3 fruit fly cellular contexts compared by ENCODE assay signal in the genomic region with DNA sequence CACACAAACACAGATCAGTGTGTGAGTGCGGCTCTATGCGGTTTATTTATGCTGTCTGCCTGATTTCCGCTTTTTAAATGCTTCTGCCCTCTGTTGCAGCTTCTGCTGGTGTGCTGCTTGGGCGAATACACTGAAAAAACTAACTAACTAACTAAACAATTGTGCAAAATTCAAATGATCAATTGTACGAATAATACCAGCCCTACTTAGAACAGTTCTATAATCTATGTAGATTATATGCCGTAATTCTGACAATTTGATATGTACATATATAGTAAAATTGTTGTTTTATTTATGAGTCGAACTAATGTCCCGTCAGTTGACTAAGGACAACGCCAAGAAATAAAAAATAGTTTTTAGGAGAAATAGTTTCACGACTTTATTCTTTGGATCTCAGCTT.
TF ChIP-seq lines count a peak whose summit lies in the region.
"Not testable (repeated sequence)": the region's sequence is repeated elsewhere in the genome, so short reads cannot be mapped to it uniquely, and the experiment has no call there.

No protein-coding gene starts in this region.

- TF ChIP-seq CTCF in whole organism, embryonic (GFP tag; optimal IDR thresholded peaks at IDR 0.05; lab: Kevin White, UChicago) = not testable (repeated sequence)

TF ChIP-seq in whole organism, embryonic, 481 proteins besides CTCF, POLR2A, EP300 and RAD21:
- TF ChIP-seq CG1603 (tag; optimal IDR thresholded peaks at IDR 0.05; lab: Kevin White, UChicago) (peak; percentile 40), bsh (GFP tag; optimal IDR thresholded peaks at IDR 0.05; lab: Kevin White, UChicago) (peak in 1 of 2 experiments; percentile 19), CG11504 (tag; optimal IDR thresholded peaks at IDR 0.05; lab: Kevin White, UChicago) (peak; percentile 3), row (GFP tag; IDR thresholded peaks at IDR 0.05; lab: Robert Waterston, UW) (0 out of 3 replicates have a peak, but pooled peaks have one; percentile 7), sens (GFP tag; lab: Kevin White, UChicago) (peak; percentile 6)

TF ChIP-seq in whole organism, prepupa, 60 proteins besides CTCF, POLR2A, EP300 and RAD21:
- TF ChIP-seq salr (GFP tag; optimal IDR thresholded peaks at IDR 0.05; lab: Kevin White, UChicago) (peak in 1 of 2 experiments; percentile 26), dsx (GFP tag; optimal IDR thresholded peaks at IDR 0.05; lab: Kevin White, UChicago; ENCODE audit: poor library complexity, severe bottlenecking) (peak; percentile 27), OdsH (GFP tag; optimal IDR thresholded peaks at IDR 0.05; lab: Kevin White, UChicago) (peak; percentile 40), fd59A (GFP tag; optimal IDR thresholded peaks at IDR 0.05; lab: Kevin White, UChicago) (peak; percentile 10), Ets96B (tag; optimal IDR thresholded peaks at IDR 0.05; lab: Kevin White, UChicago) (peak; percentile 52), Met (GFP tag; optimal IDR thresholded peaks at IDR 0.05; lab: Kevin White, UChicago) (peak; percentile 38), CG3032 (tag; optimal IDR thresholded peaks at IDR 0.05; lab: Kevin White, UChicago) (peak; percentile 56), Eip78C (GFP tag; lab: Kevin White, UChicago) (peak; percentile 69), acj6 (GFP tag; optimal IDR thresholded peaks at IDR 0.05; lab: Kevin White, UChicago) (peak; percentile 11), achi (GFP tag; optimal IDR thresholded peaks at IDR 0.05; lab: Kevin White, UChicago) (peak; percentile 20), Eip75B (GFP tag; optimal IDR thresholded peaks at IDR 0.05; lab: Kevin White, UChicago) (peak; percentile 30), pdm3 (GFP tag; optimal IDR thresholded peaks at IDR 0.05; lab: Kevin White, UChicago) (peak; percentile 8), CG11762 (GFP tag; optimal IDR thresholded peaks at IDR 0.05; lab: Kevin White, UChicago; ENCODE audit: insufficient read depth) (peak; percentile 11), CG1621 (tag; optimal IDR thresholded peaks at IDR 0.05; lab: Kevin White, UChicago) (peak; percentile 27), CG10631 (GFP tag; optimal IDR thresholded peaks at IDR 0.05; lab: Kevin White, UChicago) (peak; percentile 39), CG10669 (GFP tag; optimal IDR thresholded peaks at IDR 0.05; lab: Kevin White, UChicago) (peak; percentile 55), CG6163 (GFP tag; IDR thresholded peaks at IDR 0.05; lab: Robert Waterston, UW) (peak; percentile 27; the same call in 1 of the 3 replicates), CG32006 (GFP tag; optimal IDR thresholded peaks at IDR 0.05; lab: Kevin White, UChicago) (peak; percentile 8), svp (GFP tag; lab: Kevin White, UChicago) (peak; percentile 43), CG3919 (GFP tag; optimal IDR thresholded peaks at IDR 0.05; lab: Kevin White, UChicago) (peak; percentile 19)

TF ChIP-seq in whole organism, pupa, 21 proteins besides CTCF, POLR2A, EP300 and RAD21:
- TF ChIP-seq CG34367 (tag; optimal IDR thresholded peaks at IDR 0.05; lab: Kevin White, UChicago) = peak; percentile 44
- TF ChIP-seq CG8301 (tag; optimal IDR thresholded peaks at IDR 0.05; lab: Kevin White, UChicago) = peak; percentile 42
- peak; percentile 32 for TF ChIP-seq CG14655 (GFP tag; optimal IDR thresholded peaks at IDR 0.05; lab: Kevin White, UChicago)
- peak; percentile 60 for TF ChIP-seq CG17806 (tag; optimal IDR thresholded peaks at IDR 0.05; lab: Kevin White, UChicago)
- TF ChIP-seq CG9948 (tag; optimal IDR thresholded peaks at IDR 0.05; lab: Kevin White, UChicago) = peak; percentile 37
- peak; percentile 51 for TF ChIP-seq CG15710 (tag; optimal IDR thresholded peaks at IDR 0.05; lab: Kevin White, UChicago)
- TF ChIP-seq CG8159 (tag; optimal IDR thresholded peaks at IDR 0.05; lab: Kevin White, UChicago) = peak; percentile 45
